Fruit fly (Drosophila melanogaster) whole organism, embryonic: ENCODE results near the gene CG31910.

Source experiments
- Asciz ChIP-seq: fragments of 200-800 bp; sonication (Bioruptor generic); optimal IDR thresholded peaks from 2 replicates; lab custom pipeline; 2017; ENCODE audit warnings: missing biosample characterization, mild to moderate bottlenecking, missing genetic modification characterization, missing genetic modification reagents
- CG10209 ChIP-seq: fragments of 200-800 bp; sonication (Bioruptor generic); optimal IDR thresholded peaks from 3 replicates; lab custom pipeline; 2017; ENCODE audit warnings: missing biosample characterization, mild to moderate bottlenecking, missing genetic modification characterization, missing genetic modification reagents
- CG11398 ChIP-seq: fragments of 200-800 bp; sonication (Bioruptor generic); optimal IDR thresholded peaks from 2 replicates; lab custom pipeline; 2016; ENCODE audit warnings: missing biosample characterization, missing genetic modification characterization
- CG12155 ChIP-seq: fragments of 200-800 bp; sonication (Bioruptor generic); optimal IDR thresholded peaks from 3 replicates; lab custom pipeline; 2016; ENCODE audit warnings: missing biosample characterization, missing genetic modification characterization
- CG12236 ChIP-seq: fragments of 200-800 bp; sonication (Bioruptor generic); optimal IDR thresholded peaks from 2 replicates; lab custom pipeline; 2016; ENCODE audit warnings: missing biosample characterization, missing genetic modification characterization
- CG13287 ChIP-seq: fragments of 200-800 bp; sonication (Bioruptor generic); IDR thresholded peaks from 2 replicates; pipeline ENCODE4 v1.3.6; 2022; ENCODE audit warnings: missing biosample characterization, missing genetic modification characterization; ENCODE audit not compliant: partially characterized antibody
- CG14667 ChIP-seq: fragments of 200-800 bp; sonication (Bioruptor generic); IDR thresholded peaks from 2 replicates; pipeline ENCODE4 v1.3.6; 2022; ENCODE audit warnings: missing biosample characterization, missing genetic modification characterization
- CG14860 ChIP-seq: fragments of 200-800 bp; sonication (Bioruptor generic); IDR thresholded peaks from 3 replicates; pipeline ENCODE4 v1.3.6; 2022; ENCODE audit warnings: missing biosample characterization, missing genetic modification characterization; ENCODE audit not compliant: partially characterized antibody
- CG17328 ChIP-seq: fragments of 200-800 bp; sonication (Bioruptor generic); IDR thresholded peaks from 2 replicates; pipeline ENCODE4 v1.3.6; 2022; ENCODE audit warnings: missing biosample characterization, missing genetic modification characterization
- CG17385 ChIP-seq: fragments of 200-800 bp; sonication (Bioruptor generic); optimal IDR thresholded peaks from 3 replicates; lab custom pipeline; 2018; ENCODE audit warnings: missing biosample characterization, mild to moderate bottlenecking, missing genetic modification characterization
- CG2116 ChIP-seq: fragments of 200-800 bp; sonication (Bioruptor generic); optimal IDR thresholded peaks from 3 replicates; lab custom pipeline; 2018; ENCODE audit warnings: missing biosample characterization, mild to moderate bottlenecking, missing genetic modification characterization
- CG2678 ChIP-seq: fragments of 200-800 bp; sonication (Bioruptor generic); optimal IDR thresholded peaks from 3 replicates; lab custom pipeline; 2019; ENCODE audit warnings: missing biosample characterization, mild to moderate bottlenecking, missing genetic modification characterization, moderate library complexity
- CG30431 ChIP-seq: fragments of 200-800 bp; sonication (Bioruptor generic); optimal IDR thresholded peaks from 2 replicates; lab custom pipeline; 2017; ENCODE audit warnings: missing biosample characterization, missing genetic modification characterization
- CG3065 ChIP-seq: fragments of 200-800 bp; sonication (Bioruptor generic); optimal IDR thresholded peaks from 2 replicates; lab custom pipeline; 2016; ENCODE audit warnings: missing biosample characterization, missing genetic modification characterization
- CG31441 ChIP-seq: fragments of 200-800 bp; sonication (Bioruptor generic); IDR thresholded peaks from 2 replicates; pipeline ENCODE4 v1.3.6; 2022; ENCODE audit warnings: missing biosample characterization, missing genetic modification characterization
- CG3281 ChIP-seq: fragments of 200-800 bp; sonication (Bioruptor generic); optimal IDR thresholded peaks from 3 replicates; lab custom pipeline; 2017; ENCODE audit warnings: missing biosample characterization, mild to moderate bottlenecking, missing genetic modification characterization
- CG6254 ChIP-seq: fragments of 200-800 bp; sonication (Bioruptor generic); optimal IDR thresholded peaks from 3 replicates; lab custom pipeline; 2017; ENCODE audit warnings: mild to moderate bottlenecking, missing biosample characterization, missing genetic modification reagents, missing genetic modification characterization
- CG6813 ChIP-seq: fragments of 200-800 bp; sonication (Bioruptor generic); optimal IDR thresholded peaks from 2 replicates; lab custom pipeline; 2017; ENCODE audit warnings: missing biosample characterization, missing genetic modification characterization, mild to moderate bottlenecking, moderate library complexity, missing genetic modification reagents
- CG7745 ChIP-seq: fragments of 200-800 bp; sonication (Bioruptor generic); optimal IDR thresholded peaks from 2 replicates; lab custom pipeline; 2018; ENCODE audit warnings: missing biosample characterization, mild to moderate bottlenecking, missing genetic modification characterization, moderate library complexity
- CG7839 ChIP-seq: fragments of 200-800 bp; sonication (Bioruptor generic); optimal IDR thresholded peaks from 3 replicates; lab custom pipeline; 2018; ENCODE audit warnings: missing biosample characterization, mild to moderate bottlenecking, missing genetic modification characterization, moderate library complexity
- CG8388 ChIP-seq: fragments of 200-800 bp; sonication (Bioruptor generic); optimal IDR thresholded peaks from 2 replicates; lab custom pipeline; 2019; ENCODE audit warnings: missing biosample characterization, mild to moderate bottlenecking, missing genetic modification characterization, moderate library complexity
- CG8478 ChIP-seq: fragments of >200 bp; optimal IDR thresholded peaks from 2 replicates; lab custom pipeline; 2018
- CG9932 ChIP-seq: fragments of 200-800 bp; sonication (Bioruptor generic); IDR thresholded peaks from 2 replicates; pipeline ENCODE4 v1.3.6; 2022; ENCODE audit warnings: missing biosample characterization, missing genetic modification characterization
- Dll ChIP-seq: fragments of 200-800 bp; sonication (Bioruptor generic); IDR thresholded peaks from 4 replicates; pipeline ENCODE4 v1.3.6; 2022; ENCODE audit warnings: missing biosample characterization, missing genetic modification characterization; ENCODE audit not compliant: partially characterized antibody
- Dp ChIP-seq: fragments of 200-800 bp; sonication (Bioruptor generic); optimal IDR thresholded peaks from 2 replicates; lab custom pipeline; 2018; ENCODE audit warnings: missing biosample characterization, mild to moderate bottlenecking, missing genetic modification characterization, moderate library complexity
- E2f2 ChIP-seq: fragments of 200-800 bp; sonication (Bioruptor generic); IDR thresholded peaks from 2 replicates; pipeline ENCODE4 v1.3.6; 2022; ENCODE audit warnings: missing biosample characterization, missing genetic modification characterization
- Hmr ChIP-seq: fragments of 200-800 bp; sonication (Bioruptor generic); optimal IDR thresholded peaks from 3 replicates; lab custom pipeline; 2017; ENCODE audit warnings: mild to moderate bottlenecking, missing biosample characterization, missing genetic modification reagents, missing genetic modification characterization
- Mrtf ChIP-seq: fragments of 200-800 bp; sonication (Bioruptor generic); IDR thresholded peaks from 3 replicates; pipeline ENCODE4 v1.3.6; 2022; ENCODE audit warnings: missing biosample characterization, missing genetic modification characterization
- Oli ChIP-seq: fragments of 200-800 bp; sonication (Bioruptor generic); optimal IDR thresholded peaks from 2 replicates; lab custom pipeline; 2018; ENCODE audit warnings: missing biosample characterization, mild to moderate bottlenecking, missing genetic modification characterization, moderate library complexity
- Opbp ChIP-seq: fragments of 200-800 bp; sonication (Bioruptor generic); IDR thresholded peaks from 3 replicates; pipeline ENCODE4 v1.3.6; 2022; ENCODE audit warnings: missing biosample characterization, missing genetic modification characterization; ENCODE audit not compliant: partially characterized antibody
- Ssrp ChIP-seq: fragments of 200-800 bp; sonication (Bioruptor generic); optimal IDR thresholded peaks from 2 replicates; lab custom pipeline; 2018; ENCODE audit warnings: missing biosample characterization, mild to moderate bottlenecking, missing genetic modification characterization, moderate library complexity
- chinmo ChIP-seq: fragments of 200-800 bp; sonication (Bioruptor generic); IDR thresholded peaks from 4 replicates; pipeline ENCODE4 v1.3.6; 2022; ENCODE audit warnings: missing biosample characterization, missing genetic modification characterization; ENCODE audit not compliant: partially characterized antibody
- ci ChIP-seq: fragments of 200-800 bp; sonication (Bioruptor generic); IDR thresholded peaks from 3 replicates; pipeline ENCODE4 v1.3.6; 2022; ENCODE audit warnings: missing biosample characterization, missing genetic modification characterization
- croc ChIP-seq: fragments of 200-800 bp; sonication (Bioruptor generic); conservative IDR thresholded peaks from 3 replicates; pipeline ENCODE4 v1.3.6; 2022; ENCODE audit warnings: missing biosample characterization, missing genetic modification characterization
- disco-r ChIP-seq: fragments of 200-800 bp; sonication (Bioruptor generic); optimal IDR thresholded peaks from 2 replicates; lab custom pipeline; 2016; ENCODE audit warnings: missing biosample characterization, missing genetic modification characterization
- dm ChIP-seq: fragments of 200-800 bp; sonication (Bioruptor generic); optimal IDR thresholded peaks from 3 replicates; lab custom pipeline; 2016; ENCODE audit warnings: missing biosample characterization, missing genetic modification characterization
- emc ChIP-seq: fragments of 200-800 bp; sonication (Bioruptor generic); optimal IDR thresholded peaks from 2 replicates; lab custom pipeline; 2016; ENCODE audit warnings: missing biosample characterization, missing genetic modification characterization
- gro ChIP-seq: fragments of 200-800 bp; sonication (Bioruptor generic); optimal IDR thresholded peaks from 2 replicates; lab custom pipeline; 2016; ENCODE audit warnings: missing biosample characterization, missing genetic modification characterization
- hbn ChIP-seq: fragments of 200-800 bp; sonication (Bioruptor generic); IDR thresholded peaks from 2 replicates; pipeline ENCODE4 v1.3.6; 2022; ENCODE audit warnings: missing biosample characterization, missing genetic modification characterization; ENCODE audit not compliant: partially characterized antibody
- lilli ChIP-seq: fragments of 200-800 bp; sonication (Bioruptor generic); optimal IDR thresholded peaks from 3 replicates; lab custom pipeline; 2016; ENCODE audit warnings: missing biosample characterization, missing genetic modification characterization
- lov ChIP-seq, 2 experiments: fragments of 200-800 bp in 1 of 2; fragments of >200 bp in 1 of 2; sonication (Bioruptor generic) in 1 of 2; IDR thresholded peaks in 1 of 2; optimal IDR thresholded peaks in 1 of 2; 2 replicates in 1 of 2; 3 replicates in 1 of 2; pipeline versions ENCODE4 v1.3.6 to Lab custom; 2017 to 2022; ENCODE audit warnings: missing biosample characterization in 1 of 2, missing genetic modification characterization in 1 of 2
- mld ChIP-seq: fragments of 200-800 bp; sonication (Bioruptor generic); IDR thresholded peaks from 3 replicates; pipeline ENCODE4 v1.3.6; 2022; ENCODE audit warnings: missing biosample characterization, missing genetic modification characterization; ENCODE audit not compliant: partially characterized antibody
- nmo ChIP-seq: fragments of 200-800 bp; sonication (Bioruptor generic); optimal IDR thresholded peaks from 2 replicates; lab custom pipeline; 2018; ENCODE audit warnings: missing biosample characterization, mild to moderate bottlenecking, missing genetic modification characterization, moderate library complexity
- onecut ChIP-seq: fragments of 200-800 bp; sonication (Bioruptor generic); IDR thresholded peaks from 2 replicates; pipeline ENCODE4 v1.3.6; 2022; ENCODE audit warnings: missing biosample characterization, missing genetic modification characterization
- prd ChIP-seq, 3 experiments: fragments of >200 bp in 2 of 3; fragments of 200-800 bp in 1 of 3; sonication (Bioruptor generic) in 1 of 3; optimal IDR thresholded peaks in 2 of 3; IDR thresholded peaks in 1 of 3; 2 replicates in 2 of 3; 3 replicates in 1 of 3; pipeline versions ENCODE4 v1.3.6 to Lab custom; 2017 to 2022; ENCODE audit warnings: missing biosample characterization in 1 of 3, missing genetic modification characterization in 1 of 3
- sc ChIP-seq, 3 experiments: fragments of >200 bp in 2 of 3; fragments of 200-800 bp in 1 of 3; sonication (Bioruptor generic) in 1 of 3; optimal IDR thresholded peaks; 2 replicates in 2 of 3; 3 replicates in 1 of 3; lab custom pipeline; 2017; ENCODE audit warnings: mild to moderate bottlenecking in 1 of 3, missing biosample characterization in 1 of 3, missing genetic modification characterization in 1 of 3, missing genetic modification reagents in 1 of 3
- trh ChIP-seq: fragments of 200-800 bp; sonication (Bioruptor generic); optimal IDR thresholded peaks from 2 replicates; lab custom pipeline; 2016; ENCODE audit warnings: missing biosample characterization, missing genetic modification characterization
- wek ChIP-seq: fragments of 200-800 bp; sonication (Bioruptor generic); optimal IDR thresholded peaks from 3 replicates; lab custom pipeline; 2018; ENCODE audit warnings: missing biosample characterization, mild to moderate bottlenecking, missing genetic modification characterization, moderate library complexity

CG31910 gene

dm6 chr2L:6787973-6788368 lies 42.5 kb upstream of the CG31910 start (continued):
- TF ChIP-seq CG31441 (GFP tag; lab: Robert Waterston, UW) (peak; percentile 67), disco-r (no peak), CG3065 (GFP tag; lab: Kevin White, UChicago) (no peak), CG12236 (GFP tag; lab: Kevin White, UChicago) (no peak), Ssrp (tag; lab: Kevin White, UChicago) (peak; percentile 66), ci (peak; percentile 27; the same call in 1 of the 3 replicates), mld (GFP tag; lab: Robert Waterston, UW) (no peak), nmo (GFP tag; lab: Kevin White, UChicago) (peak; percentile 77), CG8388 (GFP tag; lab: Kevin White, UChicago) (peak; percentile 74), dm (GFP tag; lab: Kevin White, UChicago) (peak; percentile 13), Asciz (peak; percentile 46), CG6813 (GFP tag; lab: Kevin White, UChicago) (no peak), CG7839 (peak; percentile 71), croc (GFP tag; lab: Robert Waterston, UW) (peak; percentile 42; the same call in 2 of the 3 replicates), E2f2 (GFP tag; lab: Robert Waterston, UW) (no peak; the same call in 1 of the 2 replicates), CG2678 (peak; percentile 70), sc (optimal IDR thresholded peaks at IDR 0.05; lab: Kevin White, UChicago) (no peak), sc (GFP tag; optimal IDR thresholded peaks at IDR 0.05; lab: Kevin White, UChicago) (peak; percentile 65), CG17328 (GFP tag; lab: Robert Waterston, UW) (peak; percentile 59), Dll (no peak), CG7745 (tag; lab: Kevin White, UChicago) (no peak), CG17385 (GFP tag; lab: Kevin White, UChicago) (peak; percentile 14), CG14667 (GFP tag; lab: Robert Waterston, UW) (no peak), Mrtf (GFP tag; lab: Robert Waterston, UW) (0 out of 3 replicates have a peak, but pooled peaks have one; percentile 36), CG30431 (GFP tag; lab: Kevin White, UChicago) (peak; percentile 46), CG12155 (peak; percentile 6), CG11398 (peak; percentile 26), CG9932 (GFP tag; lab: Robert Waterston, UW) (peak; percentile 44), Dp (GFP tag; lab: Kevin White, UChicago) (no peak), CG10209 (GFP tag; lab: Kevin White, UChicago) (peak; percentile 21), CG8478 (lab: Kevin White, UChicago) (no peak), hbn (no peak), CG13287 (GFP tag; lab: Robert Waterston, UW) (no peak), Oli (peak; percentile 75), gro (GFP tag; lab: Kevin White, UChicago) (no peak), Hmr (GFP tag; lab: Kevin White, UChicago) (no peak), CG14860 (GFP tag; lab: Robert Waterston, UW) (no peak), CG6254 (peak; percentile 66), chinmo (no peak), onecut (GFP tag; lab: Robert Waterston, UW) (no peak), lov (optimal IDR thresholded peaks at IDR 0.05; lab: Kevin White, UChicago) (no peak), lov (GFP tag; IDR thresholded peaks at IDR 0.05; lab: Robert Waterston, UW) (0 out of 3 replicates have a peak, but pooled peaks have one; percentile 59), CG3281 (GFP tag; lab: Kevin White, UChicago) (peak; percentile 35), CG2116 (no peak), emc (GFP tag; lab: Kevin White, UChicago) (no peak), prd (optimal IDR thresholded peaks at IDR 0.05; lab: Kevin White, UChicago) (no peak), prd (GFP tag; IDR thresholded peaks at IDR 0.05; lab: Robert Waterston, UW) (peak; percentile 50; the same call in 2 of the 3 replicates), lilli (GFP tag; lab: Kevin White, UChicago) (no peak), trh (GFP tag; lab: Kevin White, UChicago) (no peak), Opbp (no peak), wek (GFP tag; lab: Kevin White, UChicago) (peak; percentile 24)
